Worm (Caenorhabditis elegans): ENCODE results near the gene C49A9.9.

Gene C49A9.9

DNA sequence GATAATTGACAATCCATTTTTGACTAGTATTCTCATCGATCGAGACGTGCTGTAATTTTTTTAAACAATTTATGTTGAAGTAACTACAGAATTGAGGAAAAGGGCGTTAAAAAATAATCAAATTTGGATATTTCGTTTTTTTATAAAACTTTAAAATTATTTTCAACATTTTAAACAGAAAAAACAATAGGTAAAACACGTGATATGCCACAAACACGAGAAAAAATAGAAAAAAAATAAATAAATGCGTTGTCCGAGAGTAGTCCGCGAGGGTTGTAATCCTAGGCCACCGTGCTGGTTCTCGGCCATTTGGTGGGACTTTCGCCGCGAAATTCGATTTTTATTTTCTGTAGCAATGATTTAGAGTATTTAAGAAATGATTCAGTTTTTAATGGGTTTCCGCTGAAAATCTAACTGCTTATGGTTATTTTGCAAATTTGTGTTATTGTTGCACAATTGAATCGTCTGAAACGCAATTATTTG lies 10.8 kb upstream of the C49A9.9 start, which contains the start of gene C49A9.10 (continued):
- TF ChIP-seq hpl-2 (GFP tag; optimal IDR thresholded peaks at IDR 0.05) (peak; percentile 47), skn-1 (tag; optimal IDR thresholded peaks at IDR 0.05) (peak; percentile 79), mdl-1 (tag; optimal IDR thresholded peaks at IDR 0.05) (peak in 1 of 2 experiments; percentile 61), mab-9 (GFP tag; IDR thresholded peaks at IDR 0.05) (peak; percentile 89), unc-130 (tag; optimal IDR thresholded peaks at IDR 0.05) (peak; percentile 88), lin-13 (GFP tag; optimal IDR thresholded peaks at IDR 0.05) (peak; percentile 63), irx-1 (tag; optimal IDR thresholded peaks at IDR 0.05) (peak; percentile 98), tbx-2 (tag; optimal IDR thresholded peaks at IDR 0.05) (peak; percentile 96), lin-35 (GFP tag; optimal IDR thresholded peaks at IDR 0.05) (peak; percentile 98), nhr-76 (tag; optimal IDR thresholded peaks at IDR 0.05) (no peak), unc-98 (GFP tag; IDR thresholded peaks at IDR 0.05) (peak; percentile 89), blmp-1 (tag; optimal IDR thresholded peaks at IDR 0.05) (peak; percentile 27), C04F5.9 (tag; optimal IDR thresholded peaks at IDR 0.05) (peak; percentile 93), nhr-28 (tag; optimal IDR thresholded peaks at IDR 0.05) (no peak), aha-1 (tag; optimal IDR thresholded peaks at IDR 0.05) (peak; percentile 8), pag-3 (tag; optimal IDR thresholded peaks at IDR 0.05; ENCODE audit: borderline replicate concordance, insufficient read depth) (no peak), swsn-7 (tag; optimal IDR thresholded peaks at IDR 0.05) (peak; percentile 92), nhr-77 (tag; optimal IDR thresholded peaks at IDR 0.05) (peak; percentile 2), snpc-4 (tag; optimal IDR thresholded peaks at IDR 0.05) (peak; percentile 70), ceh-88 (GFP tag; IDR thresholded peaks at IDR 0.05) (peak; percentile 80), ceh-8 (GFP tag; optimal IDR thresholded peaks at IDR 0.05) (peak; percentile 82), ces-1 (GFP tag; optimal IDR thresholded peaks at IDR 0.05) (no peak), nhr-237 (tag; optimal IDR thresholded peaks at IDR 0.05) (no peak), efl-1 (optimal IDR thresholded peaks at IDR 0.05) (peak; percentile 98 to 99), efl-1 (GFP tag; optimal IDR thresholded peaks at IDR 0.05 in 1 of 2) (peak; percentile 98 to 100), zag-1 (tag; optimal IDR thresholded peaks at IDR 0.05) (no peak), egl-27 (tag; optimal IDR thresholded peaks at IDR 0.05) (no peak), unc-30 (tag; optimal IDR thresholded peaks at IDR 0.05) (no peak), snu-23 (GFP tag; optimal IDR thresholded peaks at IDR 0.05) (peak; percentile 91), lin-39 (tag; optimal IDR thresholded peaks at IDR 0.05) (peak; percentile 80), unc-62 (GFP tag; optimal IDR thresholded peaks at IDR 0.05) (no peak), aly-2 (tag; optimal IDR thresholded peaks at IDR 0.05) (peak; percentile 9), nhr-19 (GFP tag; conservative IDR thresholded peaks at IDR 0.05) (peak; percentile 89), C34B4.2 (tag; optimal IDR thresholded peaks at IDR 0.05) (peak; percentile 61), lin-14 (GFP tag; optimal IDR thresholded peaks at IDR 0.05) (peak; percentile 91), sox-4 (tag; optimal IDR thresholded peaks at IDR 0.05) (peak; percentile 97), hlh-4 (tag; optimal IDR thresholded peaks at IDR 0.05) (peak; percentile 88), ets-5 (GFP tag; IDR thresholded peaks at IDR 0.05) (no peak), pqm-1 (tag; optimal IDR thresholded peaks at IDR 0.05) (no peak), mef-2 (tag; optimal IDR thresholded peaks at IDR 0.05) (peak; percentile 41), nhr-20 (tag; optimal IDR thresholded peaks at IDR 0.05) (peak; percentile 94)

DNA sequence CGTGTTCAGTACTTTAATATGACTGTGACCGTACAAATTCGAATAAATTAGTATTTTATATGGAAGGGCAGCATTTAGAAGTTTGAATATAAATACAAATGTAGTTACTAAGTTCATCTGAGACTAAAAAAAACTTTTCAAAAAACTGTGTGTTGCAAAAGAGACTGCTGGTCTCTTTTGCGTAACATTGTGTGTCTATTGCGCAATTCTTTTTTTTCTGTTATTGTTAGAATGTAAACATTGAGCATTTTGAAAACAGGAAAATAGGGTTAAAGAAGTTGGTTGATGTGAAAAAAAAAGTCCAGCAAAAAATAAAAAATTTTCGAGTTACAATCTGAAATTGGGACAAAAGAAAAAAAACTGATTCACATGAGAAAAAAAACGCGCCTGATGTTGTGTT lies 7.8 kb upstream of the C49A9.9 start:
- no peak for TF ChIP-seq elt-3 (tag; optimal IDR thresholded peaks at IDR 0.05)
- no peak for TF ChIP-seq nhr-71 (tag; optimal IDR thresholded peaks at IDR 0.05)
- no peak for TF ChIP-seq tlp-1 (tag; optimal IDR thresholded peaks at IDR 0.05)
- TF ChIP-seq ama-1 (optimal IDR thresholded peaks at IDR 0.05): no peak
- no peak for TF ChIP-seq alr-1 (tag; optimal IDR thresholded peaks at IDR 0.05; ENCODE audit: borderline replicate concordance)
- TF ChIP-seq elt-2 (tag; optimal IDR thresholded peaks at IDR 0.05): no peak
- TF ChIP-seq fkh-10 (GFP tag; optimal IDR thresholded peaks at IDR 0.05): no peak
- no peak for TF ChIP-seq nhr-237 (tag; optimal IDR thresholded peaks at IDR 0.05)
- TF ChIP-seq ceh-88 (GFP tag; IDR thresholded peaks at IDR 0.05): no peak

All from whole organism, L1 larva.